Fruit fly (Drosophila melanogaster) whole organism, embryonic: ENCODE measurements around the gene bmm.

ENCODE experiments used
- CG10959 ChIP-seq: fragments of 200-800 bp; sonication (Bioruptor generic); IDR thresholded peaks from 2 replicates; pipeline ENCODE4 v1.3.6; 2022; ENCODE audit warnings: missing biosample characterization, missing genetic modification characterization
- CG1647 ChIP-seq: fragments of 200-800 bp; sonication (Bioruptor generic); optimal IDR thresholded peaks from 3 replicates; lab custom pipeline; 2016; ENCODE audit warnings: missing biosample characterization, missing genetic modification characterization
- CG17359 ChIP-seq: fragments of 200-800 bp; sonication (Bioruptor generic); optimal IDR thresholded peaks from 3 replicates; lab custom pipeline; 2018; ENCODE audit warnings: missing biosample characterization, mild to moderate bottlenecking, missing genetic modification characterization, moderate library complexity
- CG18476 ChIP-seq: fragments of 200-800 bp; sonication (Bioruptor generic); optimal IDR thresholded peaks from 2 replicates; lab custom pipeline; 2016; ENCODE audit warnings: missing biosample characterization, mild to moderate bottlenecking, missing genetic modification characterization
- CG2120 ChIP-seq: fragments of 200-800 bp; sonication (Bioruptor generic); optimal IDR thresholded peaks from 3 replicates; lab custom pipeline; 2016; ENCODE audit warnings: missing biosample characterization, missing genetic modification characterization
- Chrac-16 ChIP-seq: fragments of 200-800 bp; sonication (Bioruptor generic); optimal IDR thresholded peaks from 3 replicates; lab custom pipeline; 2016; ENCODE audit warnings: missing biosample characterization, missing genetic modification characterization
- Dbx ChIP-seq: fragments of 200-800 bp; sonication (Bioruptor generic); IDR thresholded peaks from 3 replicates; pipeline ENCODE4 v1.3.6; 2022; ENCODE audit warnings: missing biosample characterization, missing genetic modification characterization
- ac ChIP-seq: fragments of 200-800 bp; sonication (Bioruptor generic); optimal IDR thresholded peaks from 3 replicates; lab custom pipeline; 2017; ENCODE audit warnings: missing biosample characterization, mild to moderate bottlenecking, missing genetic modification characterization
- amos ChIP-seq: fragments of 200-800 bp; sonication (Bioruptor generic); IDR thresholded peaks from 2 replicates; pipeline ENCODE4 v1.3.6; 2022; ENCODE audit warnings: missing biosample characterization, missing genetic modification characterization; ENCODE audit not compliant: partially characterized antibody
- ci ChIP-seq: fragments of 200-800 bp; sonication (Bioruptor generic); IDR thresholded peaks from 3 replicates; pipeline ENCODE4 v1.3.6; 2022; ENCODE audit warnings: missing biosample characterization, missing genetic modification characterization
- gfzf ChIP-seq: fragments of 200-800 bp; sonication (Bioruptor generic); optimal IDR thresholded peaks from 2 replicates; lab custom pipeline; 2016; ENCODE audit warnings: missing biosample characterization, mild to moderate bottlenecking, missing genetic modification characterization, moderate library complexity
- grau ChIP-seq: fragments of 200-800 bp; optimal IDR thresholded peaks from 3 replicates; lab custom pipeline; 2019; ENCODE audit warnings: missing biosample characterization, mild to moderate bottlenecking, missing genetic modification characterization, moderate library complexity
- knrl ChIP-seq: fragments of 200-800 bp; sonication (Bioruptor generic); IDR thresholded peaks from 3 replicates; pipeline ENCODE4 v1.3.6; 2022; ENCODE audit warnings: missing biosample characterization, missing genetic modification characterization; ENCODE audit not compliant: partially characterized antibody
- tna ChIP-seq: fragments of 200-800 bp; sonication (Bioruptor generic); IDR thresholded peaks from 2 replicates; pipeline ENCODE4 v1.3.6; 2022; ENCODE audit warnings: missing biosample characterization, missing genetic modification characterization; ENCODE audit not compliant: partially characterized antibody

DNA sequence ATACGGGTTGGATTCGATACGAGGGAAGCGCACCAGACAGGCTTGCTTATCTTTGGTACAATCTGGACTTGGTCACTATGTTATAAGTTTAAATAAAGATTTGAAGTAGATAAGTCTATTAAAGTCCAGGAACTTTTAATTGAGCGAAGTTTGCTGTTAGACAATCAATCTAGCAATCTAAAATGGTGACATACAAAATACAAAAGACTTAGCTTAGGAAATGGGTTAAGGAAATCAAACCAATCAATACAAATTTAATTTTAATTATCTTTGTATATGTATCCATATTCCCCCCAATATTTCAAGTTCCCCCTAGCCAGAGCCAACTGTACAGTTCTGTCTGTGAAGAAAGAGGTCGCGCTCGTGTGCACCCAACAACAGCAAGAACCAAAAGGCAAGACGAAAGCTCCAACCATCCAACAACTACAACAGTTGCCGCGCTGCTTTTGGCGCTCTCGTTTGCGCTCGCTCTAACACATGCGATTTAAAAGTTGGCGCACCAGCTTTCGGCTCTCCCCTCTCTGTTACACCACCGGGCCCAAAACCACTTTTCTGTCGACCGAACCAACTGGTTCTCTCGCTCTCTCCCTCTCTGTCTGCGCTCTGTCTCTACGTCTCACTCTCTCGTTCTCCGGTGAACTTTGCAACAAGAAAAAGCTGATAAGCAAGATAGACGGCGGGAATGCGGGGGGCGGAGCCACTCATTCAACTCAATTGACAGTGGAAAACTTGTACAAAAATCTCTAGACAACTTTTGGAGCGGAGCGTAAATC is 30.1 kb downstream of the bmm start:
- TF ChIP-seq CG18476 (GFP tag; lab: Kevin White, UChicago) (peak; percentile 82), Chrac-16 (GFP tag; lab: Kevin White, UChicago) (peak; percentile 78), ci (peak; percentile 72; the same call in 1 of the 3 replicates), gfzf (GFP tag; lab: Kevin White, UChicago) (no peak), amos (GFP tag; lab: Robert Waterston, UW) (no peak; the same call in 1 of the 2 replicates), ac (GFP tag; lab: Kevin White, UChicago) (peak; percentile 25), grau (tag; lab: Kevin White, UChicago) (peak; percentile 99), Dbx (GFP tag; lab: Robert Waterston, UW) (peak; percentile 81), CG1647 (peak; percentile 72), tna (GFP tag; lab: Robert Waterston, UW) (no peak), CG10959 (no peak), knrl (no peak), CG2120 (peak; percentile 94), CG17359 (tag; lab: Kevin White, UChicago) (peak; percentile 87)
